Fruit fly (Drosophila melanogaster) whole organism, embryonic: Measurements from ENCODE around the gene Dsp1.

Source experiments
- Ada2b ChIP-seq: fragments of 200-800 bp; sonication (Bioruptor generic); IDR thresholded peaks from 2 replicates; pipeline ENCODE4 v1.3.6; 2022; ENCODE audit warnings: missing biosample characterization, missing genetic modification characterization
- Adf1 ChIP-seq: fragments of 200-800 bp; sonication (Bioruptor generic); IDR thresholded peaks from 2 replicates; pipeline ENCODE4 v1.3.6; 2022; ENCODE audit warnings: missing biosample characterization, missing genetic modification characterization
- CG1024 ChIP-seq: fragments of 200-800 bp; sonication (Bioruptor generic); IDR thresholded peaks from 2 replicates; pipeline ENCODE4 v1.3.6; 2022; ENCODE audit warnings: missing biosample characterization, missing genetic modification characterization
- CG10654 ChIP-seq: fragments of 200-800 bp; sonication (Bioruptor generic); optimal IDR thresholded peaks from 2 replicates; lab custom pipeline; 2016; ENCODE audit warnings: missing biosample characterization, missing genetic modification characterization
- CG11247 ChIP-seq: fragments of 200-800 bp; sonication (Bioruptor generic); IDR thresholded peaks from 2 replicates; pipeline ENCODE4 v1.3.6; 2022; ENCODE audit warnings: missing biosample characterization, missing genetic modification characterization
- CG11456 ChIP-seq: fragments of 200-800 bp; sonication (Bioruptor generic); IDR thresholded peaks from 3 replicates; pipeline ENCODE4 v1.3.6; 2022; ENCODE audit warnings: missing biosample characterization, missing genetic modification characterization
- CG11695 ChIP-seq: fragments of 200-800 bp; sonication (Bioruptor generic); IDR thresholded peaks from 3 replicates; pipeline ENCODE4 v1.3.6; 2022; ENCODE audit warnings: missing biosample characterization, missing genetic modification characterization
- CG15269 ChIP-seq: fragments of 200-800 bp; sonication (Bioruptor generic); optimal IDR thresholded peaks from 2 replicates; lab custom pipeline; 2018; ENCODE audit warnings: missing biosample characterization, mild to moderate bottlenecking, missing genetic modification characterization, moderate library complexity
- CG1647 ChIP-seq: fragments of 200-800 bp; sonication (Bioruptor generic); optimal IDR thresholded peaks from 3 replicates; lab custom pipeline; 2016; ENCODE audit warnings: missing biosample characterization, missing genetic modification characterization
- CG16779 ChIP-seq: fragments of 200-800 bp; sonication (Bioruptor generic); IDR thresholded peaks from 2 replicates; pipeline ENCODE4 v1.3.6; 2022; ENCODE audit warnings: missing biosample characterization, missing genetic modification characterization
- CG17361 ChIP-seq: fragments of 200-800 bp; sonication (Bioruptor generic); IDR thresholded peaks from 3 replicates; pipeline ENCODE4 v1.3.6; 2022; ENCODE audit warnings: missing biosample characterization, missing genetic modification characterization
- CG17802 ChIP-seq: fragments of 200-800 bp; sonication (Bioruptor generic); optimal IDR thresholded peaks from 2 replicates; lab custom pipeline; 2018; ENCODE audit warnings: missing biosample characterization, mild to moderate bottlenecking, missing genetic modification characterization, moderate library complexity
- CG18262 ChIP-seq: fragments of 200-800 bp; optimal IDR thresholded peaks from 3 replicates; lab custom pipeline; 2019; ENCODE audit warnings: missing biosample characterization, mild to moderate bottlenecking, missing genetic modification characterization, moderate library complexity
- CG18476 ChIP-seq: fragments of 200-800 bp; sonication (Bioruptor generic); optimal IDR thresholded peaks from 2 replicates; lab custom pipeline; 2016; ENCODE audit warnings: missing biosample characterization, mild to moderate bottlenecking, missing genetic modification characterization
- CG4328 ChIP-seq: fragments of 200-800 bp; sonication (Bioruptor generic); optimal IDR thresholded peaks from 3 replicates; lab custom pipeline; 2017; ENCODE audit warnings: missing biosample characterization, missing genetic modification reagents, missing genetic modification characterization
- CG4424 ChIP-seq: fragments of 200-800 bp; sonication (Bioruptor generic); optimal IDR thresholded peaks from 3 replicates; lab custom pipeline; 2016; ENCODE audit warnings: missing biosample characterization, missing genetic modification characterization
- CG4730 ChIP-seq: fragments of 200-800 bp; sonication (Bioruptor generic); IDR thresholded peaks from 2 replicates; pipeline ENCODE4 v1.3.6; 2022; ENCODE audit warnings: missing biosample characterization, missing genetic modification characterization
- CG4820 ChIP-seq: fragments of 200-800 bp; sonication (Bioruptor generic); optimal IDR thresholded peaks from 3 replicates; lab custom pipeline; 2016; ENCODE audit warnings: missing biosample characterization, missing genetic modification characterization
- CG7372 ChIP-seq: fragments of 200-800 bp; sonication (Bioruptor generic); IDR thresholded peaks from 2 replicates; pipeline ENCODE4 v1.3.6; 2022; ENCODE audit warnings: missing biosample characterization, missing genetic modification characterization
- Dek ChIP-seq: fragments of 200-800 bp; sonication (Bioruptor generic); optimal IDR thresholded peaks from 3 replicates; lab custom pipeline; 2019; ENCODE audit warnings: missing biosample characterization, mild to moderate bottlenecking, missing genetic modification characterization, moderate library complexity
- Dp ChIP-seq: fragments of 200-800 bp; sonication (Bioruptor generic); optimal IDR thresholded peaks from 2 replicates; lab custom pipeline; 2018; ENCODE audit warnings: missing biosample characterization, mild to moderate bottlenecking, missing genetic modification characterization, moderate library complexity
- Ets65A ChIP-seq: fragments of 200-800 bp; sonication (Bioruptor generic); peaks from one replicate; lab custom pipeline; 2016; ENCODE audit warnings: missing biosample characterization, missing genetic modification characterization
- HLH4C ChIP-seq: fragments of 200-800 bp; sonication (Bioruptor generic); IDR thresholded peaks from 3 replicates; pipeline ENCODE4 v1.3.6; 2022; ENCODE audit warnings: missing biosample characterization, missing genetic modification characterization; ENCODE audit not compliant: partially characterized antibody
- Myb ChIP-seq: fragments of 200-800 bp; sonication (Bioruptor generic); optimal IDR thresholded peaks from 2 replicates; lab custom pipeline; 2016; ENCODE audit warnings: missing biosample characterization, missing genetic modification characterization
- NFAT ChIP-seq: fragments of 200-800 bp; sonication (Bioruptor generic); IDR thresholded peaks from 2 replicates; pipeline ENCODE4 v1.3.6; 2022; ENCODE audit warnings: missing biosample characterization, missing genetic modification characterization
- Pdp1 ChIP-seq, 2 experiments: fragments of 200-800 bp; sonication (Bioruptor generic); optimal IDR thresholded peaks; 3 replicates each; lab custom pipeline; 2016; ENCODE audit warnings: missing biosample characterization in 2 of 2, missing genetic modification characterization in 2 of 2, mild to moderate bottlenecking in 1 of 2, moderate library complexity in 1 of 2
- Sin3A ChIP-seq: fragments of >200 bp; optimal IDR thresholded peaks from 2 replicates; lab custom pipeline; 2018
- Six4 ChIP-seq: fragments of 200-800 bp; sonication (Bioruptor generic); optimal IDR thresholded peaks from 2 replicates; lab custom pipeline; 2016; ENCODE audit warnings: missing biosample characterization, missing genetic modification characterization
- ab ChIP-seq: fragments of 200-800 bp; sonication (Bioruptor generic); optimal IDR thresholded peaks from 2 replicates; lab custom pipeline; 2016; ENCODE audit warnings: missing biosample characterization, missing genetic modification characterization
- amos ChIP-seq: fragments of 200-800 bp; sonication (Bioruptor generic); IDR thresholded peaks from 2 replicates; pipeline ENCODE4 v1.3.6; 2022; ENCODE audit warnings: missing biosample characterization, missing genetic modification characterization; ENCODE audit not compliant: partially characterized antibody
- ase ChIP-seq: fragments of 200-800 bp; sonication (Bioruptor generic); IDR thresholded peaks from 3 replicates; pipeline ENCODE4 v1.3.6; 2022; ENCODE audit warnings: missing biosample characterization, missing genetic modification characterization
- ato ChIP-seq: fragments of 200-800 bp; sonication (Bioruptor generic); IDR thresholded peaks from 2 replicates; pipeline ENCODE4 v1.3.6; 2022; ENCODE audit warnings: missing biosample characterization, missing genetic modification characterization; ENCODE audit not compliant: partially characterized antibody
- bbx ChIP-seq: fragments of 200-800 bp; sonication (Bioruptor generic); IDR thresholded peaks from 2 replicates; pipeline ENCODE4 v1.3.6; 2022; ENCODE audit warnings: missing biosample characterization, missing genetic modification characterization; ENCODE audit not compliant: partially characterized antibody
- cas ChIP-seq: fragments of 200-800 bp; sonication (Bioruptor generic); IDR thresholded peaks from 2 replicates; pipeline ENCODE4 v1.3.6; 2022; ENCODE audit warnings: missing biosample characterization, missing genetic modification characterization
- cato ChIP-seq: fragments of 200-800 bp; sonication (Bioruptor generic); optimal IDR thresholded peaks from 2 replicates; lab custom pipeline; 2016; ENCODE audit warnings: missing biosample characterization, missing genetic modification characterization, borderline replicate concordance
- corto ChIP-seq: fragments of 200-800 bp; sonication (Bioruptor generic); optimal IDR thresholded peaks from 2 replicates; lab custom pipeline; 2016; ENCODE audit warnings: missing biosample characterization, mild to moderate bottlenecking, missing genetic modification characterization, moderate library complexity
- cwo ChIP-seq: fragments of 200-800 bp; sonication (Bioruptor generic); optimal IDR thresholded peaks from 3 replicates; lab custom pipeline; 2017; ENCODE audit warnings: missing biosample characterization, missing genetic modification characterization, mild to moderate bottlenecking, moderate library complexity, missing genetic modification reagents
- eyg ChIP-seq: fragments of 200-800 bp; sonication (Bioruptor generic); optimal IDR thresholded peaks from 3 replicates; lab custom pipeline; 2016; ENCODE audit warnings: missing biosample characterization, missing genetic modification characterization
- fu2 ChIP-seq: fragments of 200-800 bp; sonication (Bioruptor generic); optimal IDR thresholded peaks from 2 replicates; lab custom pipeline; 2016; ENCODE audit warnings: missing biosample characterization, missing genetic modification characterization
- gfzf ChIP-seq: fragments of 200-800 bp; sonication (Bioruptor generic); optimal IDR thresholded peaks from 2 replicates; lab custom pipeline; 2016; ENCODE audit warnings: missing biosample characterization, mild to moderate bottlenecking, missing genetic modification characterization, moderate library complexity
- gsb ChIP-seq: fragments of 200-800 bp; sonication (Bioruptor generic); IDR thresholded peaks from 2 replicates; pipeline ENCODE4 v1.3.6; 2022; ENCODE audit warnings: missing biosample characterization, missing genetic modification characterization
- h ChIP-seq: fragments of >200 bp; optimal IDR thresholded peaks from 2 replicates; lab custom pipeline; 2017
- her ChIP-seq: fragments of 200-800 bp; sonication (Bioruptor generic); optimal IDR thresholded peaks from 2 replicates; lab custom pipeline; 2016; ENCODE audit warnings: missing biosample characterization, missing genetic modification characterization
- klu ChIP-seq: fragments of 200-800 bp; sonication (Bioruptor generic); IDR thresholded peaks from 2 replicates; pipeline ENCODE4 v1.3.6; 2022; ENCODE audit warnings: missing biosample characterization, missing genetic modification characterization
- nom ChIP-seq: fragments of 200-800 bp; sonication (Bioruptor generic); optimal IDR thresholded peaks from 2 replicates; lab custom pipeline; 2017; ENCODE audit warnings: missing biosample characterization, missing genetic modification characterization, mild to moderate bottlenecking, moderate library complexity, missing genetic modification reagents
- onecut ChIP-seq: fragments of 200-800 bp; sonication (Bioruptor generic); IDR thresholded peaks from 2 replicates; pipeline ENCODE4 v1.3.6; 2022; ENCODE audit warnings: missing biosample characterization, missing genetic modification characterization
- phol ChIP-seq: fragments of 200-800 bp; sonication (Bioruptor generic); optimal IDR thresholded peaks from 3 replicates; lab custom pipeline; 2018; ENCODE audit warnings: missing biosample characterization, mild to moderate bottlenecking, missing genetic modification characterization, moderate library complexity
- stc ChIP-seq: fragments of 200-800 bp; sonication (Bioruptor generic); IDR thresholded peaks from 2 replicates; pipeline ENCODE4 v1.3.6; 2022; ENCODE audit warnings: missing biosample characterization, missing genetic modification characterization
- trem ChIP-seq: fragments of 200-800 bp; optimal IDR thresholded peaks from 3 replicates; lab custom pipeline; 2019; ENCODE audit warnings: missing biosample characterization, mild to moderate bottlenecking, missing genetic modification characterization, moderate library complexity
- unpg ChIP-seq: fragments of 200-800 bp; sonication (Bioruptor generic); optimal IDR thresholded peaks from 3 replicates; lab custom pipeline; 2018; ENCODE audit warnings: missing biosample characterization, mild to moderate bottlenecking, missing genetic modification characterization, moderate library complexity

Gene Dsp1

dm6 chrX:16320197-16320921, 13.1 kb upstream of the Dsp1 start, which contains the start of gene Cyp1 (continued):
- TF ChIP-seq Ada2b (GFP tag; lab: Robert Waterston, UW) = 0 out of 2 replicates have a peak, but pooled peaks have one; percentile 31
- TF ChIP-seq phol (tag; lab: Kevin White, UChicago) = peak; percentile 92
- TF ChIP-seq onecut (GFP tag; lab: Robert Waterston, UW) = peak; percentile 48; the same call in 1 of the 2 replicates
- 0 out of 2 replicates have a peak, but pooled peaks have one; percentile 25 for TF ChIP-seq CG4730 (GFP tag; lab: Robert Waterston, UW)
- no peak for TF ChIP-seq fu2
- TF ChIP-seq NFAT (GFP tag; lab: Robert Waterston, UW) = peak; percentile 73; the same call in 1 of the 2 replicates
- TF ChIP-seq CG7372 = peak; percentile 38; the same call in 1 of the 2 replicates
- TF ChIP-seq CG15269 (tag; lab: Kevin White, UChicago) = peak; percentile 35
- no peak for TF ChIP-seq ab (GFP tag; lab: Kevin White, UChicago)
- TF ChIP-seq trem (tag; lab: Kevin White, UChicago) = peak; percentile 38
- peak; percentile 68; the same call in 2 of the 3 replicates for TF ChIP-seq HLH4C
- peak; percentile 51 for TF ChIP-seq Dp
- no peak for TF ChIP-seq unpg
- TF ChIP-seq h (lab: Kevin White, UChicago) = no peak
- TF ChIP-seq Sin3A = no peak
- TF ChIP-seq CG10654 (GFP tag; lab: Kevin White, UChicago) = no peak
- no peak for TF ChIP-seq cwo
- peak in 1 of 2 experiments; percentile 99 for TF ChIP-seq Pdp1 (GFP tag; optimal IDR thresholded peaks at IDR 0.05; lab: Kevin White, UChicago)
- TF ChIP-seq cas (GFP tag; lab: Robert Waterston, UW) = no peak
- TF ChIP-seq CG4820 (GFP tag; lab: Kevin White, UChicago) = peak; percentile 31
- TF ChIP-seq nom (GFP tag; lab: Kevin White, UChicago) = peak; percentile 66
- no peak for TF ChIP-seq CG1647 (GFP tag; lab: Kevin White, UChicago)
- TF ChIP-seq eyg (GFP tag; lab: Kevin White, UChicago) = no peak
- no peak for TF ChIP-seq cato
- peak; percentile 37; the same call in 1 of the 3 replicates for TF ChIP-seq ase (GFP tag; lab: Robert Waterston, UW)
- 0 out of 2 replicates have a peak, but pooled peaks have one; percentile 40 for TF ChIP-seq CG16779 (GFP tag; lab: Robert Waterston, UW)
- peak; percentile 43 for TF ChIP-seq CG4424
- no peak for TF ChIP-seq CG11695 (GFP tag; lab: Robert Waterston, UW)
- TF ChIP-seq corto (GFP tag; lab: Kevin White, UChicago) = no peak
- TF ChIP-seq stc (GFP tag; lab: Robert Waterston, UW) = 0 out of 2 replicates have a peak, but pooled peaks have one; percentile 31
- TF ChIP-seq Six4 = no peak
- no peak for TF ChIP-seq CG4328
- peak; percentile 79 for TF ChIP-seq CG1024
- TF ChIP-seq Ets65A (GFP tag; lab: Kevin White, UChicago) = peak; percentile 37
- TF ChIP-seq gfzf = peak; percentile 28
- peak; percentile 27 for TF ChIP-seq CG17802 (tag; lab: Kevin White, UChicago)
- TF ChIP-seq her (GFP tag; lab: Kevin White, UChicago) = peak; percentile 73
- TF ChIP-seq CG18476 (GFP tag; lab: Kevin White, UChicago) = peak; percentile 44
- 0 out of 3 replicates have a peak, but pooled peaks have one; percentile 66 for TF ChIP-seq CG11456 (GFP tag; lab: Robert Waterston, UW)
- peak; percentile 45 for TF ChIP-seq gsb
- peak; percentile 88 for TF ChIP-seq Adf1 (GFP tag; lab: Robert Waterston, UW)
- peak; percentile 90 for TF ChIP-seq bbx (GFP tag; lab: Robert Waterston, UW)
- peak; percentile 13 for TF ChIP-seq CG18262
- peak; percentile 51 for TF ChIP-seq CG11247
- TF ChIP-seq CG17361 (GFP tag; lab: Robert Waterston, UW) = peak; percentile 61
- peak; percentile 90 for TF ChIP-seq amos
- TF ChIP-seq Myb = peak; percentile 44
- TF ChIP-seq Dek (tag; lab: Kevin White, UChicago) = no peak
- peak; percentile 82 for TF ChIP-seq ato (GFP tag; lab: Robert Waterston, UW)
- TF ChIP-seq klu (GFP tag; lab: Robert Waterston, UW) = 0 out of 2 replicates have a peak, but pooled peaks have one; percentile 23
